Fruit fly (Drosophila melanogaster) whole organism, prepupa: ENCODE measurements around the gene Oatp33Ea.

ENCODE experiments used
- Blimp-1 ChIP-seq: fragments of 200-800 bp; sonication (Bioruptor generic); optimal IDR thresholded peaks from 3 replicates; lab custom pipeline; 2017; ENCODE audit warnings: missing biosample characterization, missing genetic modification characterization, mild to moderate bottlenecking, moderate library complexity, missing genetic modification reagents
- CG10669 ChIP-seq: fragments of 200-800 bp; sonication (Bioruptor generic); optimal IDR thresholded peaks from 3 replicates; lab custom pipeline; 2018; ENCODE audit warnings: missing biosample characterization, mild to moderate bottlenecking, missing genetic modification characterization, moderate library complexity
- CG11294 ChIP-seq: fragments of 200-800 bp; sonication (Bioruptor generic); IDR thresholded peaks from 2 replicates; pipeline ENCODE4 v1.3.6; 2022; ENCODE audit warnings: missing biosample characterization, missing genetic modification characterization
- CG11762 ChIP-seq: fragments of 200-800 bp; sonication (Bioruptor generic); optimal IDR thresholded peaks from 3 replicates; lab custom pipeline; 2016; ENCODE audit warnings: missing biosample characterization, missing genetic modification characterization; ENCODE audit not compliant: insufficient read depth
- CG1621 ChIP-seq: fragments of 200-800 bp; sonication (Bioruptor generic); optimal IDR thresholded peaks from 3 replicates; lab custom pipeline; 2018; ENCODE audit warnings: missing biosample characterization, mild to moderate bottlenecking, missing genetic modification characterization
- CG34406 ChIP-seq: fragments of 200-800 bp; sonication (Bioruptor generic); optimal IDR thresholded peaks from 3 replicates; lab custom pipeline; 2016; ENCODE audit warnings: missing biosample characterization, missing genetic modification characterization
- CG3919 ChIP-seq: fragments of 200-800 bp; sonication (Bioruptor generic); optimal IDR thresholded peaks from 3 replicates; lab custom pipeline; 2016; ENCODE audit warnings: missing biosample characterization, missing genetic modification characterization
- CG6163 ChIP-seq: fragments of 200-800 bp; sonication (Bioruptor generic); IDR thresholded peaks from 3 replicates; pipeline ENCODE4 v1.3.6; 2022; ENCODE audit warnings: missing biosample characterization, missing genetic modification characterization
- CG6276 ChIP-seq: fragments of 200-800 bp; sonication (Bioruptor generic); optimal IDR thresholded peaks from 2 replicates; lab custom pipeline; 2017; ENCODE audit warnings: missing biosample characterization, mild to moderate bottlenecking, missing genetic modification characterization
- CG6792 ChIP-seq: fragments of 200-800 bp; sonication (Bioruptor generic); optimal IDR thresholded peaks from 3 replicates; lab custom pipeline; 2016; ENCODE audit warnings: missing biosample characterization, missing genetic modification characterization
- CG6808 ChIP-seq: fragments of 200-800 bp; sonication (Bioruptor generic); optimal IDR thresholded peaks from 3 replicates; lab custom pipeline; 2017; ENCODE audit warnings: missing biosample characterization, missing genetic modification characterization, mild to moderate bottlenecking, moderate library complexity, missing genetic modification reagents
- CG8632 ChIP-seq: fragments of 200-800 bp; sonication (Bioruptor generic); optimal IDR thresholded peaks from 3 replicates; lab custom pipeline; 2016; ENCODE audit warnings: missing biosample characterization, missing genetic modification characterization
- CG9139 ChIP-seq: fragments of 200-800 bp; sonication (Bioruptor generic); optimal IDR thresholded peaks from 3 replicates; lab custom pipeline; 2017; ENCODE audit warnings: missing biosample characterization, mild to moderate bottlenecking, missing genetic modification characterization
- Eip75B ChIP-seq: fragments of 200-800 bp; sonication (Bioruptor generic); optimal IDR thresholded peaks from 3 replicates; lab custom pipeline; 2016; ENCODE audit warnings: missing biosample characterization, missing genetic modification characterization
- Eip78C ChIP-seq: fragments of 200-800 bp; sonication (Bioruptor generic); peaks from one replicate; lab custom pipeline; 2016; ENCODE audit warnings: missing biosample characterization, missing genetic modification characterization
- Eip93F ChIP-seq: fragments of 200-800 bp; sonication (Bioruptor generic); optimal IDR thresholded peaks from 2 replicates; lab custom pipeline; 2016; ENCODE audit warnings: missing biosample characterization, mild to moderate bottlenecking, missing genetic modification characterization
- Gug ChIP-seq: fragments of 200-800 bp; sonication (Bioruptor generic); IDR thresholded peaks from 2 replicates; pipeline ENCODE4 v1.3.6; 2022; ENCODE audit warnings: missing biosample characterization, missing genetic modification characterization
- Hr38 ChIP-seq: sonication (Bioruptor generic); optimal IDR thresholded peaks from 2 replicates; lab custom pipeline; 2016; ENCODE audit warnings: missing biosample characterization, missing genetic modification characterization
- Hr39 ChIP-seq: fragments of 200-800 bp; sonication (Bioruptor generic); optimal IDR thresholded peaks from 2 replicates; lab custom pipeline; 2016; ENCODE audit warnings: missing biosample characterization, missing genetic modification characterization
- Hr4 ChIP-seq: fragments of 200-800 bp; sonication (Bioruptor generic); optimal IDR thresholded peaks from 3 replicates; lab custom pipeline; 2016; ENCODE audit warnings: missing biosample characterization, missing genetic modification characterization
- Lpt ChIP-seq: fragments of 200-800 bp; sonication (Bioruptor generic); optimal IDR thresholded peaks from 3 replicates; lab custom pipeline; 2016; ENCODE audit warnings: missing biosample characterization, missing genetic modification characterization
- Met ChIP-seq: fragments of 200-800 bp; sonication (Bioruptor generic); optimal IDR thresholded peaks from 3 replicates; lab custom pipeline; 2016; ENCODE audit warnings: missing biosample characterization, missing genetic modification characterization
- OdsH ChIP-seq: fragments of 200-800 bp; sonication (Bioruptor generic); optimal IDR thresholded peaks from 3 replicates; lab custom pipeline; 2016; ENCODE audit warnings: missing biosample characterization, missing genetic modification characterization
- Smox ChIP-seq: fragments of 200-800 bp; sonication (Bioruptor generic); optimal IDR thresholded peaks from 3 replicates; lab custom pipeline; 2016; ENCODE audit warnings: missing biosample characterization, missing genetic modification characterization
- Sox102F ChIP-seq: fragments of 200-800 bp; sonication (Bioruptor generic); optimal IDR thresholded peaks from 2 replicates; lab custom pipeline; 2016; ENCODE audit warnings: missing biosample characterization, mild to moderate bottlenecking, missing genetic modification characterization
- Sox14 ChIP-seq: fragments of 200-800 bp; sonication (Bioruptor generic); optimal IDR thresholded peaks from 3 replicates; lab custom pipeline; 2016; ENCODE audit warnings: missing biosample characterization, missing genetic modification characterization
- Sox15 ChIP-seq: fragments of 200-800 bp; sonication (Bioruptor generic); optimal IDR thresholded peaks from 3 replicates; lab custom pipeline; 2016; ENCODE audit warnings: missing biosample characterization, missing genetic modification characterization
- achi ChIP-seq: fragments of 200-800 bp; sonication (Bioruptor generic); optimal IDR thresholded peaks from 3 replicates; lab custom pipeline; 2016; ENCODE audit warnings: missing biosample characterization, missing genetic modification characterization
- cyc ChIP-seq: fragments of 200-800 bp; sonication (Bioruptor generic); optimal IDR thresholded peaks from 3 replicates; lab custom pipeline; 2016; ENCODE audit warnings: missing biosample characterization, missing genetic modification characterization
- dsx ChIP-seq: fragments of 200-800 bp; optimal IDR thresholded peaks from 3 replicates; lab custom pipeline; 2019; ENCODE audit warnings: missing biosample characterization, mild to moderate bottlenecking, missing genetic modification characterization, moderate library complexity; ENCODE audit not compliant: poor library complexity, severe bottlenecking
- eg ChIP-seq: fragments of 200-800 bp; sonication (Bioruptor generic); IDR thresholded peaks from 3 replicates; pipeline ENCODE4 v1.3.6; 2022; ENCODE audit warnings: missing biosample characterization, missing genetic modification characterization
- esn ChIP-seq: fragments of 200-800 bp; sonication (Bioruptor generic); optimal IDR thresholded peaks from 2 replicates; lab custom pipeline; 2016; ENCODE audit warnings: missing biosample characterization, mild to moderate bottlenecking, missing genetic modification characterization, moderate library complexity
- fd59A ChIP-seq: fragments of 200-800 bp; sonication (Bioruptor generic); optimal IDR thresholded peaks from 2 replicates; lab custom pipeline; 2017; ENCODE audit warnings: missing biosample characterization, mild to moderate bottlenecking, missing genetic modification characterization, missing genetic modification reagents
- fkh ChIP-seq: fragments of 200-800 bp; sonication (Bioruptor generic); optimal IDR thresholded peaks from 3 replicates; lab custom pipeline; 2017; ENCODE audit warnings: missing biosample characterization, mild to moderate bottlenecking, missing genetic modification characterization, moderate library complexity
- net ChIP-seq: fragments of 200-800 bp; sonication (Bioruptor generic); optimal IDR thresholded peaks from 3 replicates; lab custom pipeline; 2016; ENCODE audit warnings: missing biosample characterization, missing genetic modification characterization
- salr ChIP-seq, 2 experiments: fragments of 200-800 bp; sonication (Bioruptor generic); optimal IDR thresholded peaks; 3 replicates each; lab custom pipeline; 2016 to 2018; ENCODE audit warnings: missing biosample characterization in 2 of 2, missing genetic modification characterization in 2 of 2, mild to moderate bottlenecking in 1 of 2
- ss ChIP-seq, 2 experiments: fragments of 200-800 bp; sonication (Bioruptor generic); optimal IDR thresholded peaks; 2 replicates in 1 of 2; 3 replicates in 1 of 2; lab custom pipeline; 2017 to 2018; ENCODE audit warnings: mild to moderate bottlenecking in 2 of 2, missing biosample characterization in 2 of 2, missing genetic modification characterization in 2 of 2, moderate library complexity in 1 of 2
- svp ChIP-seq: fragments of 200-800 bp; sonication (Bioruptor generic); peaks from one replicate; lab custom pipeline; 2016; ENCODE audit warnings: missing biosample characterization, missing genetic modification characterization
- topi ChIP-seq: fragments of 200-800 bp; sonication (Bioruptor generic); optimal IDR thresholded peaks from 3 replicates; lab custom pipeline; 2016; ENCODE audit warnings: missing biosample characterization, missing genetic modification characterization
- vri ChIP-seq: fragments of 200-800 bp; sonication (Bioruptor generic); optimal IDR thresholded peaks from 3 replicates; lab custom pipeline; 2016; ENCODE audit warnings: missing biosample characterization, mild to moderate bottlenecking, missing genetic modification characterization

Oatp33Ea gene

DNA sequence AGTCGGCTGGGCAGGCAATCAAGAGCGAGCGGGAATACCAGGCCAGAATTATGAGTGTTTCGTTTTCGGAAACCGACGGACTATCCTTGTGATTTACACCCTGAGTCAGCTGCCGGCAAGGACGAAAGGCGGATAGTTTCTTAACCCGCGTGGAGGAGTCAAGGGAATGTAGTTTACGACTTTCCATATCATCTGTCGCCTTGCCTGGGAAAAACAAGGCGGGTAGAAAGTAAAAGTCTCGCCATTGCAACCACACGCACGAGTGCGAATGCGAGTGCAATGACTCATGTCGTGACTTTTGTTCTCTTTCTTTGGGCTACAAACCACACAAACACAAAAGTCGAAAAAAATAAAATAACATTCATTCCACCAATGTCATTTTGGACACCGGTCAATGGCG, 32.8 kb upstream of the Oatp33Ea start:
- TF ChIP-seq CG3919, result no peak
- TF ChIP-seq CG11762 (GFP tag; lab: Kevin White, UChicago), result no peak
- peak; percentile 18 for TF ChIP-seq Eip78C
- no peak for TF ChIP-seq net (GFP tag; lab: Kevin White, UChicago)
- no peak for TF ChIP-seq CG6792 (GFP tag; lab: Kevin White, UChicago)
- no peak for TF ChIP-seq cyc (GFP tag; lab: Kevin White, UChicago)
- no peak for TF ChIP-seq Smox
- TF ChIP-seq Blimp-1 (GFP tag; lab: Kevin White, UChicago), result peak; percentile 51
- TF ChIP-seq fd59A (GFP tag; lab: Kevin White, UChicago), result no peak
- peak; percentile 36 for TF ChIP-seq Eip93F
- TF ChIP-seq CG9139 (GFP tag; lab: Kevin White, UChicago), result no peak
- TF ChIP-seq fkh (GFP tag; lab: Kevin White, UChicago), result no peak
- TF ChIP-seq Hr4 (GFP tag; lab: Kevin White, UChicago), result no peak
- TF ChIP-seq CG1621 (tag; lab: Kevin White, UChicago), result no peak

DNA sequence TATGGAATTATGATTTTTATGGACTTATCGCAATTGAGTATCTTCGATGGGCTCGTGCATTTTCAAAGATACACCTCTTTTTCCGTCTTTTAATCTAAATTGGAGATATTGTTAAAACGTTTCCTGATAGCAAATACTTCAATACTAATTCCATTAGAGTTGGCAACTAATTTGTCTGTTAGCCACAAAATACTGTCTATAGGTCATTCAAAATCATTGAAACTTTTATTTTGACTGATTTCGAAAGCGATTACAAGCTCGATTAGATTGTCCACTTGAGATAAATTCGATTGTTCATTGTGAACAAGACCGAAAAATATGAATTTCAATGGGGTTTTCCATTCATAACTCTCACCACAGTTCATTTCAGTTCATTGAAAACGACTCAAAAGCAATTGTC, 30.4 kb upstream of the Oatp33Ea start:
- TF ChIP-seq esn (no peak), CG8632 (GFP tag; lab: Kevin White, UChicago) (no peak), OdsH (GFP tag; lab: Kevin White, UChicago) (no peak), vri (GFP tag; lab: Kevin White, UChicago) (peak; percentile 28)
- TF ChIP-seq, all 60 proteins: peak for 1

DNA sequence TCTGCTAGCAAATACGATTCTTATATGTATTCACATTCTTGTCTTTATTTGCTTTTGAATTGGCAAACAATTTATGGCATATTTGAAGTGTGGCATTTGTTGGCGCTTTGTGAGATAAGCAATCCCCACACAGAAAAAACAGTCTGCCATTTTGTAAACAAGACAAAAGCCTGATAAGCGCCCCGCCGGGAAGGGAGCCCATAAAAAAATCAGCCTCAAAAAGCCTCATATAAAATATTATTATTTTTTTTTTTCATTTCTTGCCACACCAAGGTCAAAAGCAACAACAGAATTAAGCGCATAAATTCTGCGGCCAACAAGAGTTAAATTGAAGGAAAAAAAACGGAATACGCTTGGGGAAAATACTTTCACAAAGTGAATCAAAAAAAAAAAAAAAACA, 29.6 kb upstream of the Oatp33Ea start:
- TF ChIP-seq Hr39 (GFP tag; lab: Kevin White, UChicago), result no peak
- TF ChIP-seq Eip78C, result peak; percentile 63
- TF ChIP-seq Eip75B (GFP tag; lab: Kevin White, UChicago), result peak; percentile 20
- no peak for TF ChIP-seq CG11294 (GFP tag; lab: Robert Waterston, UW)
- TF ChIP-seq salr (GFP tag; optimal IDR thresholded peaks at IDR 0.05; lab: Kevin White, UChicago), result peak in 1 of 2 experiments; percentile 0
- TF ChIP-seq esn, result peak; percentile 42
- peak; percentile 86 for TF ChIP-seq vri (GFP tag; lab: Kevin White, UChicago)
- TF ChIP-seq CG6808, result peak; percentile 30
- peak; percentile 92 for TF ChIP-seq fkh (GFP tag; lab: Kevin White, UChicago)
- no peak for TF ChIP-seq Gug (GFP tag; lab: Robert Waterston, UW)
- peak; percentile 61 for TF ChIP-seq CG6163 (GFP tag; lab: Robert Waterston, UW)
- TF ChIP-seq dsx, result no peak
- TF ChIP-seq achi (GFP tag; lab: Kevin White, UChicago), result no peak
- peak; percentile 49 for TF ChIP-seq Met (GFP tag; lab: Kevin White, UChicago)
- TF ChIP-seq OdsH (GFP tag; lab: Kevin White, UChicago), result no peak
- TF ChIP-seq CG34406 (GFP tag; lab: Kevin White, UChicago), result peak; percentile 4
- TF ChIP-seq Sox14 (GFP tag; lab: Kevin White, UChicago), result peak; percentile 46
- TF ChIP-seq eg (GFP tag; lab: Robert Waterston, UW), result peak; percentile 39; the same call in 1 of the 3 replicates
- TF ChIP-seq Eip93F, result peak; percentile 77
- TF ChIP-seq CG9139 (GFP tag; lab: Kevin White, UChicago), result no peak
- TF ChIP-seq Sox102F (GFP tag; lab: Kevin White, UChicago), result peak; percentile 61
- peak; percentile 41 for TF ChIP-seq topi (GFP tag; lab: Kevin White, UChicago)
- TF ChIP-seq CG8632 (GFP tag; lab: Kevin White, UChicago), result no peak
- no peak for TF ChIP-seq Sox15 (GFP tag; lab: Kevin White, UChicago)
- peak; percentile 33 for TF ChIP-seq CG6792 (GFP tag; lab: Kevin White, UChicago)
- peak in 1 of 2 experiments; percentile 49 for TF ChIP-seq ss (GFP tag; optimal IDR thresholded peaks at IDR 0.05; lab: Kevin White, UChicago)
- no peak for TF ChIP-seq Lpt
- TF ChIP-seq CG6276 (GFP tag; lab: Kevin White, UChicago), result peak; percentile 25
- TF ChIP-seq Hr38 (GFP tag; lab: Kevin White, UChicago), result no peak
- peak; percentile 84 for TF ChIP-seq svp (GFP tag; lab: Kevin White, UChicago)
- TF ChIP-seq Blimp-1 (GFP tag; lab: Kevin White, UChicago), result peak; percentile 31
- TF ChIP-seq CG10669 (GFP tag; lab: Kevin White, UChicago), result no peak
